Worm (Caenorhabditis elegans) whole organism, L4 larva: ENCODE data around the gene R01E6.5.

Experiments used
- ces-1 ChIP-seq: fragments of 150-350 bp; sonication (generic microtip); optimal IDR thresholded peaks from 4 replicates; lab custom pipeline; 2014; ENCODE audit warnings: missing biosample characterization, missing genetic modification reagents, missing genetic modification characterization
- hlh-11 ChIP-seq: fragments of 200-800 bp; sonication (Bioruptor generic); optimal IDR thresholded peaks from 2 replicates; lab custom pipeline; 2018; ENCODE audit warnings: mild to moderate bottlenecking, missing genetic modification characterization, missing compliant biosample characterization
- jun-1 ChIP-seq: fragments of 150-350 bp; optimal IDR thresholded peaks from 2 replicates; lab custom pipeline; 2014; ENCODE audit warnings: missing biosample characterization, missing genetic modification reagents, missing genetic modification characterization
- snpc-4 ChIP-seq: fragments of 150-350 bp; optimal IDR thresholded peaks from 2 replicates; lab custom pipeline; 2014; ENCODE audit warnings: missing biosample characterization, missing genetic modification characterization

ce11 chrX:13506043-13506442, 30.8 kb upstream of the R01E6.5 start:
- TF ChIP-seq jun-1 (tag; lab: Kevin White, UChicago) = no peak
- no peak for TF ChIP-seq ces-1 (GFP tag; lab: Kevin White, UChicago)
- TF ChIP-seq hlh-11 = no peak
- TF ChIP-seq snpc-4 = no peak
